Fruit fly (Drosophila melanogaster): ENCODE results near the gene HP4.

Gene HP4

dm6 chr3L:7961973-7962753 is 13.8 kb downstream of the HP4 start (continued):
- no peak for TF ChIP-seq CG9609 (GFP tag; optimal IDR thresholded peaks at IDR 0.05)
- peak; percentile 23; the same call in 1 of the 3 replicates for TF ChIP-seq z (GFP tag; IDR thresholded peaks at IDR 0.05)
- TF ChIP-seq pb (GFP tag; optimal IDR thresholded peaks at IDR 0.05): no peak
- TF ChIP-seq danr (GFP tag; IDR thresholded peaks at IDR 0.05): no peak
- no peak for TF ChIP-seq aop (GFP tag; IDR thresholded peaks at IDR 0.05)
- peak; percentile 79 for TF ChIP-seq grn (GFP tag; optimal IDR thresholded peaks at IDR 0.05)
- TF ChIP-seq onecut (GFP tag; IDR thresholded peaks at IDR 0.05): peak; percentile 29; the same call in 1 of the 2 replicates
- TF ChIP-seq kah (GFP tag; optimal IDR thresholded peaks at IDR 0.05): no peak
- TF ChIP-seq Asciz (GFP tag; optimal IDR thresholded peaks at IDR 0.05): peak; percentile 27
- TF ChIP-seq CG7987 (GFP tag; optimal IDR thresholded peaks at IDR 0.05): no peak
- TF ChIP-seq vvl (GFP tag; IDR thresholded peaks at IDR 0.05): no peak
- TF ChIP-seq CG13424 (tag; optimal IDR thresholded peaks at IDR 0.05): peak; percentile 48
- peak in 1 of 2 experiments; percentile 18 for TF ChIP-seq bsh (GFP tag; optimal IDR thresholded peaks at IDR 0.05)
- TF ChIP-seq Adf1 (GFP tag; IDR thresholded peaks at IDR 0.05): no peak
- peak; percentile 54 for TF ChIP-seq CG10431 (GFP tag; optimal IDR thresholded peaks at IDR 0.05)
- TF ChIP-seq CG32767 (GFP tag; IDR thresholded peaks at IDR 0.05): no peak
- no peak for TF ChIP-seq hkb (optimal IDR thresholded peaks at IDR 0.05)
- TF ChIP-seq hkb (GFP tag; IDR thresholded peaks at IDR 0.05): no peak
- peak; percentile 68 for TF ChIP-seq CG2712 (tag; optimal IDR thresholded peaks at IDR 0.05)
- TF ChIP-seq CG4707 (GFP tag; optimal IDR thresholded peaks at IDR 0.05): peak; percentile 5
- peak; percentile 74 for TF ChIP-seq Vsx1 (GFP tag; optimal IDR thresholded peaks at IDR 0.05)
- TF ChIP-seq dpn (GFP tag; optimal IDR thresholded peaks at IDR 0.05): no peak
- TF ChIP-seq Hr39 (optimal IDR thresholded peaks at IDR 0.05): no peak
- TF ChIP-seq sens-2 (GFP tag; IDR thresholded peaks at IDR 0.05): peak; percentile 31; the same call in 1 of the 2 replicates
- no peak for TF ChIP-seq CG15073 (GFP tag; optimal IDR thresholded peaks at IDR 0.05)
- peak; percentile 23 for TF ChIP-seq lab (GFP tag; optimal IDR thresholded peaks at IDR 0.05)
- no peak for TF ChIP-seq fd102C (GFP tag; optimal IDR thresholded peaks at IDR 0.05)
- TF ChIP-seq Stat92E (GFP tag; optimal IDR thresholded peaks at IDR 0.05): no peak
- peak; percentile 84 for TF ChIP-seq salm (tag; optimal IDR thresholded peaks at IDR 0.05)
- TF ChIP-seq CG3726 (GFP tag; IDR thresholded peaks at IDR 0.05): no peak
- TF ChIP-seq Aef1 (GFP tag; IDR thresholded peaks at IDR 0.05): no peak
- TF ChIP-seq Hr51 (GFP tag; optimal IDR thresholded peaks at IDR 0.05): peak in 1 of 2 experiments; percentile 46
- TF ChIP-seq CG3407 (GFP tag; optimal IDR thresholded peaks at IDR 0.05): no peak
- no peak for TF ChIP-seq CG8290 (GFP tag; optimal IDR thresholded peaks at IDR 0.05)
- no peak for TF ChIP-seq CG8290 (tag; optimal IDR thresholded peaks at IDR 0.05)
- no peak for TF ChIP-seq Dbx (GFP tag; IDR thresholded peaks at IDR 0.05)
- 0 out of 3 replicates have a peak, but pooled peaks have one; percentile 47 for TF ChIP-seq ci (GFP tag; IDR thresholded peaks at IDR 0.05)
- no peak for TF ChIP-seq CG7357 (GFP tag; IDR thresholded peaks at IDR 0.05)
- TF ChIP-seq CG34376 (GFP tag; optimal IDR thresholded peaks at IDR 0.05): peak; percentile 53
- TF ChIP-seq CG11696 (GFP tag; IDR thresholded peaks at IDR 0.05): no peak
- TF ChIP-seq CG17568 (GFP tag; optimal IDR thresholded peaks at IDR 0.05): peak; percentile 21
- TF ChIP-seq CG32532 (GFP tag; IDR thresholded peaks at IDR 0.05): 0 out of 2 replicates have a peak, but pooled peaks have one; percentile 15
- no peak for TF ChIP-seq dimm (GFP tag; IDR thresholded peaks at IDR 0.05)
- TF ChIP-seq CG15269 (tag; optimal IDR thresholded peaks at IDR 0.05): peak; percentile 6
- TF ChIP-seq row (GFP tag; IDR thresholded peaks at IDR 0.05): no peak
- TF ChIP-seq CG9797 (GFP tag; optimal IDR thresholded peaks at IDR 0.05): no peak
- TF ChIP-seq exex (tag; optimal IDR thresholded peaks at IDR 0.05): peak; percentile 100
- peak; percentile 71 for TF ChIP-seq fd64A (GFP tag; optimal IDR thresholded peaks at IDR 0.05)
- TF ChIP-seq Max (GFP tag; optimal IDR thresholded peaks at IDR 0.05): no peak
- no peak for TF ChIP-seq Optix (GFP tag; IDR thresholded peaks at IDR 0.05)

All from whole organism, embryonic.